Worm (Caenorhabditis elegans): ENCODE results near the gene clec-20.

Gene clec-20

DNA sequence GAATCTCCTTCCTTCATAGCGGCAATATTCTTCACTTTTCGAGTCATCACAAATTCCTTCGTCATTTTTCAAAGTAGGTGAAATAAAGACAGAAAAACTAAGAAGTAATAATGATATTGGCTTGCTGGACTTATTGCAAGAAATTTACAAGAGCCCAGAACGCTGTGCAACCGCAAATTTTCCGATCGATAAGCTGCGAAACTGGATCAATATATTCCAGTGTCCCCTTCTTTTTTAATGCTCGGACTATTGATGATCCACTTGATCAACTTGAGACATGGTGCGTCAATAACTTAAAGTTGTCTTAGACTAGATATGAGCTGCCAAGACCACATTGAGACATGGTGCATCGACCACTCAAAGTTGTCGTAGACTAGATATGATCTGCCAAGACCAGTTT lies 11.0 kb upstream of the clec-20 start, which contains the start of gene bath-33:
bath-33 (minus strand) TSS at position 101 of the 400 bp plus-strand sequence.
- TF ChIP-seq unc-62 (GFP tag; optimal IDR thresholded peaks at IDR 0.05), result no peak

DNA sequence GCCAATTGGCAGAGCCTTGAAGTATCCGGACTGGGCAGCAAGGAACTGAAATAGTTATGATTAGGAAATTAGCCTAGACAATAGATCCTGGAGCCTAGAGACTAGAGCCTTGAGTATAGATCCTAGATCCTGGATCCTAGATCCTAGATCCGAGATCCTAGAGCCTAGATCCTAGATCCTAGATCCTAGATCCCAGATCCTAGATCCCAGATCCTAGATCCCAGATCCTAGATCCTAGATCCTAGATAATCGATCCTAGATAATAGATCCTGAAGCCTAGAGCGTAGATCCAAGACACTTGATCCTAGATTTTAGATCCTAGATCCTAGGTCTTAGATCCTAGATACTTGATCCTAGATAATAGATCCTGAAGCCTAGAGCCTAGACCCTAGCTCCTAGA lies 10.0 kb upstream of the clec-20 start:
- no peak for TF ChIP-seq unc-62 (GFP tag; optimal IDR thresholded peaks at IDR 0.05)

DNA sequence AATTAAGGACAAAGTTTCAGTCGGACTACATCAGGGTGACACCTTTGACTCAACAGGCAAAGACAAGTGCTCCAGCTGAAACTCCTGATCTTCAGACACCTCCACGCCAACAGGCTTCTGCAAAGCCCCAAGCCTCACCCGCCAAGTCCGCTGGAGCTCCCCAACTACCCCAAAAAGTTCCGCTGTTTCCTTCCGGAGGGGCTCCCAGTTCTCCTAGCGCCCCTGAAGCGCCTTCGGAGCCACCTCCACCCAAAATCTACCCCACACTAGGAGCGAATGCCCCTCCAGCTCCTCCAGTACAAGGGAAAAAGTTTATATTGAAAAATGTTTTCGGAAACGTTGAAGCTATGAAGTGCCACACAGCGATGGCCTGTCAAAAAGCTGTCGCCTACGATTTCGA lies 8.0 kb upstream of the clec-20 start:
- TF ChIP-seq unc-62 (GFP tag; optimal IDR thresholded peaks at IDR 0.05), result no peak

DNA sequence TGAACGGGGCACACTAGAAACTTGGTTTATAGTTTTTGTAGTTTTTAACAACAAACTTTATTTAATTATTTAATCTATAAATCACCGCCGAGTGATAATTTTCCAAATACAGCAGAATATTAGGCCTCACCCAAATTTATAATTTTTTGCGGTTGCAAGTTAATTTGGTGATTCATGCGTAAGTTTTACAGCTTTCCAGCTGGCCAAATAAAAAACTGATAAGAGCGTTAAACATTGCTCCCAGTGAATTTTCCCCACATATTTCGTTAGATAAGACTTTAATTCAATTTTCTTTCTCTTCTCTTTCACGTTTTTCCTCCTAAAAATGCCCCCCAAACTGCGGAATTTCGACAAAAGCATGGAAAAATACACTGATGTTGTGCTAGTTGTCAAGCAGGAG lies 6.5 kb upstream of the clec-20 start, which contains the start of gene bath-47:
bath-47 (plus strand) TSS at position 305 of the 400 bp plus-strand sequence.
- no peak for TF ChIP-seq unc-62 (GFP tag; optimal IDR thresholded peaks at IDR 0.05)

DNA sequence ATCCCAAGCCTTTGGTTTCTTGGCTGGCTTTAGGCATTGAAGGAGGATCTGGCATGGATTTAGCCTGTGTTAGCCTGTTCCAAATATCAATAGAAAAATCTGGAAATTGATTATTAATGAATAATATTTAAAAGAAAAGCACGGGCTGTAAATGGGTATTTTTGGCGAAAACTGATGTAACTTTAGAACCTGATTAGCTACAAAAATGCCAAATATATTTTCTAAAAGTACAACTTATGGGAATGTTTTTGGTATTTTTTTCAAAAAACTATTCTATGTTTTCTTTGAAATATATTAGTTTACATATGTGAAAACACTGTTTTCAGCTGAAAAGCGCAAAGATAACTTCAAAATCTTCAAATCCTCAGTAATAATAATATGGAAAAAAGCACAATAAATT lies 5.6 kb upstream of the clec-20 start, which contains the start of gene bath-26:
bath-26 (minus strand) TSS at position 101 of the 400 bp plus-strand sequence.
- TF ChIP-seq unc-62 (GFP tag; optimal IDR thresholded peaks at IDR 0.05), result no peak

DNA sequence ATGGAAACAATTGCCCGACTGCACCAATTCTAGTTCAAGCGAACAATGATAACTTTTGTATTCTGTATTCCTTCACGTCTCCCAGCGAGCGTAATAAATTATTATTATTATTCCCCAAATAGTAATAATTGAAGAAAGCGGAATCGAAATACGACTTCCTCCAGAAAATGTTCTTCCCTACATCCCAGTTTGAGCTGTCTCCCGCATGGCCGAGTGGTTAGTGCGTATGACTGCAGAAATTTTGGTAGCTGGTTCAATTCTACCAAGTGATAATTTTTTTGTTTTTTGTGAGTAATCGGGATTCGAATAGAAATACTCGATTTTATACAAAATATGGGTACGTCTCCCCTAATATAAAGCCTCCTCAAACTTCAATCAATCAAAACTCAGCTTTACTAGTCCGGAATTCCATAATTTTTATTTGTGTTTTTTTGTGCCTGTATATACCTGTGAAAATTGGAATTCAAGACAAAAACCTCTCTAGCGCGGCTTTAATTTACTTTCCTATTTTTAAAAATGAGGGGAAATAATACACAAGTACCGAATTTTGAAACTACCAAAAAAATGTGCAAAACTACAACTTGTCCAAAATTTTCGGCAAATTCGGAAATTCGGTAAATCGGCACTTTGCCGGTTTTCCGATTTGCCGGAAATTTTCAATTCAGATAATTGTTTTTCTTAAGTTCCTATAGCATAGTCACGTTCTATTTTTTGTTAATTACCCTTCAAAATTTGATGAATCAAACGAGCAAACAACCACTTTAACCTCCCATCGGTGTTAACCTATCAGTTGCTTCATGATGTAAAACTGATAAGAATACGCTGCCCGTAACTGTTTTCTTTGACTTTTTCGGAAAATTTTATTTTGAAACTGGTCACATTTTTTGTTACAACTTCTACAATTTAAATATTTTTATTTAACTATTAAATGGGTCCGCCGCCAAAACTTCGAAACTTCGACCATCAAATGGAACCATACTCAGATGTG lies 2.4 kb upstream of the clec-20 start, which contains the start of gene bath-46:
bath-46 (plus strand) TSS at position 806 of the 988 bp plus-strand sequence.
- no peak for TF ChIP-seq unc-62 (GFP tag; optimal IDR thresholded peaks at IDR 0.05)

DNA sequence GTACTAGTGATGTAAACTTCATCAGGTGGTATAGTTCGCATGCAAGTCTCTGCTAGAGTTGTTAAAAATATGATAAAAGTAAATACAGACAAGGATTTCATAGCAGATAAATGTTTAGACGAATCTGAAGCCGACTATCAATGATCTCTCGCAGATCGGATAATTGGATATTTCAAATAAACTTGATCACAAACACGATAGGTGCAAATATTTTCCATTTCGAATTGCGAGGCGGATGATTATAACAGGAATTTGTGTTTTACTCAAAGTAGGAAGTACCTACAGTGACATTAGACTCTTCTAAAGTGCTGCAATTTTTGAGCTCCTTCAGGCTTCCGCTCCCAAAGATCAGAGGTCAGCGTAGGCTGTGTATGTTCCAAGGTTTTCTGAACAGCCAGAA lies 5.2 kb downstream of the clec-20 start, which contains the start of gene T07H3.7:
T07H3.7 (minus strand) TSS at position 101 of the 400 bp plus-strand sequence.
- no peak for TF ChIP-seq unc-62 (GFP tag; optimal IDR thresholded peaks at IDR 0.05)

DNA sequence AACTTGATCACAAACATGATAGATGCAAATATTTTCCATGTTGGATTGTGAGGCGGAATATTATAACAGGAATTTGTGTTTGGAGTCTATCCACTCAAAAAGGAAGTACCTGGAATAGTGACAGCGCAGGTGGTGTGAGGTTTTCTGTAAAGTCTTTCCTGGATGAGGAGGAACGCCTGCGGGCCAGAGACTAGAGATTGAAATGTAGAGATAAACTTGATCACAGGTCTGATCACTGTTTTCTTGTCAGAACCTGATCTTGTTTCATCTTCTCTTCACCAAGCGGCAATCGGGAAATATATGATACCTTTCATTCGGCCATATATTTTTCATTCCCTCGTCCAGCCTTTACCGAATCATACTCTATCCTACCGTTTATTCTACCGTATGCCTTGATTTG lies 8.7 kb downstream of the clec-20 start, which contains the start of gene T07H3.8:
T07H3.8 (plus strand) TSS at position 301 of the 400 bp plus-strand sequence.
- no peak for TF ChIP-seq unc-62 (GFP tag; optimal IDR thresholded peaks at IDR 0.05)

DNA sequence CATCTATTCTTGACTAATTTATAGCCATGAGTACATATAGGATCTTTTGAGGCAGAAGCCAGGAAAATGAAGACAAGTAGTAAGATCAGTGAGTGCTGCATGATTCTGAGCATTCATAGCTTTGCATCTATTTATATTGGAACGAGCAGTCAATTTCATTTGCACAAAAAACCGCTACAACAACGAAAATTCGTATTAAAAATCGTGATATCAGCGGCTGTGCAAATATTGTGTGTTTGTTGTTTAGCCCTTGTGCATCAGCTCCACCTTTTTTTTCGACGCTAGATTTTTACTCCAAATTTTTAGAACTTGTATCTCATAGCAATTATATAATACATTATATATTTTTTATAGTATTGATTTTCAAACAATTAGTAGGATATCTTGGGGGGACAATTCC lies 10.9 kb downstream of the clec-20 start, which contains the start of gene clec-21:
clec-21 (minus strand) TSS at position 101 of the 400 bp plus-strand sequence.
- no peak for TF ChIP-seq unc-62 (GFP tag; optimal IDR thresholded peaks at IDR 0.05)

DNA sequence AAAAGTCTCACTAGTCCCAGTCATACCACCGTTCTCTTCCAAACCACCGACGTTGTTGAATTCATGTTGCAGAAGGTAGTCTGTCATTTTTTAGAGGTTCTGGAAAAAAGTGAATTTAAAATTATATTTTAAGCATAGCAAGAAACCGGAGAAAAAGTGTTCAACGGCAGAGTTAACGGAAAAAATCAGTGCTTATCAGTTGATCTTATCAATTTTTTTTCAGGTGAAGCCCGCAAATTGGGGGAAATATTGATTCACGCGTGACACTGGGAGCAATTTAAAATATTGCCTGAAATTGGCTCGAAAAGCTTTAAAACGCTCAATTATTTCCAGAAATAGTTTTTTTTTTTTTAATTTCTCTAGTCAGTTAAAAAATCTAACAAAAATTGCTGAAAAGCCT lies 15.2 kb downstream of the clec-20 start, which contains the start of gene math-38:
math-38 (minus strand) TSS at position 101 of the 400 bp plus-strand sequence.
- no peak for TF ChIP-seq unc-62 (GFP tag; optimal IDR thresholded peaks at IDR 0.05)

DNA sequence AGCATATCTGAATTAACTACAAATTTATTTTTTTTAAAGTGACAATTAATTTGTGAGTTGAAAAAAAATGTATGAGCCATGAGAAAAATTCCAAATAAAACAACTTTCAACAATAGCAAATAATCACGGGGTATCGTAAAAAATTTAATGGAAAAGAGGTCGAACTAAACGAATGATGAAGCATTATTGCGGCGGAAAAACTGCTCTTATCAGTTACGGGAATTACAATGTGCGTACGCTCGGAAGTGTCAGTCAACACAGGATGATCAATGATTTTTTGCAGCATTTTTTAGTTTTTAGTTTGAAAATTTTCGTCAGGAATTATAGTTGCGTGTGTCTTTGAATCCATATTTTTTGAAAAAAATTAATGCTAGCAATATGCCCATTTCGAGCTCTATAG lies 18.3 kb downstream of the clec-20 start:
- no peak for TF ChIP-seq unc-62 (GFP tag; optimal IDR thresholded peaks at IDR 0.05)

DNA sequence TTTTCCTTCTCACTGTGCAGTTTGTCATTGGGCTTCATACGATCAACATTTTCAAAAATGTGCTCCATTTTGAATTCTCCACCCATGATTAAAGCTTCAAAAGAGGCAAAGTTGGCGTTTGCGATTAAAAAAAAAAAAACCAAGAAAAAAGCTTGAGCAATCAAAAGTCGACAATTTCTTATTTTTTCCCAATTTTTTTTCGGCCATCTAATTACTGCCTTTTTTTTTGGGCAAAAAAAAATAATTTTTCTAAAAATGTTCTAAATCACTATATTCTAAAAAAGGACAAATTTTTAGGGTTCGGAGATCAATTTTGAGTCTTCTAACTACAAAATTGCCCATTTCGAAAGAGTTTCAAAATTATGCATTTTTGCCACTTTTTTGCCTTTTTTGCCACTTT lies 19.0 kb downstream of the clec-20 start, which contains the start of gene K05F6.10:
K05F6.10 (minus strand) TSS at position 101 of the 400 bp plus-strand sequence.
- no peak for TF ChIP-seq unc-62 (GFP tag; optimal IDR thresholded peaks at IDR 0.05)

DNA sequence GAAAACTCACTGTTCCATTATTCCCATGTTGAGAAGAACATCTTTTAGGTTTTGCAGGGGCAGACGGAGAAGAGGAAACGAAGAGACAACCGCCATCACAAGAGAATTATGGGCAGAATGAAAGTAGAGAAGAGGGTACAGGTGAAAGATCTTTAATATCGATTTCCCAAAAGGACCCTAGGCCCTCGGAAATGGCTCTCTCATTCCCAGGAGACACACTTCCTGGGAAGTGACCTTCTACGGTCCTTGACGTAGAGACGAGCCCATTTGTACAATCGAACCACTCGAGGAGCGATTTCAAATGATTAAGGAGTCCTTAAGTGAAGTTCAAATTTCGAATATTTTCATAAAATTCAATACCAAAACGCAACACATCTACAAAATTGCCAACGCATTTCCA lies 24.0 kb downstream of the clec-20 start, which contains the start of gene fbxb-46:
fbxb-46 (minus strand) TSS at position 101 of the 400 bp plus-strand sequence.
- no peak for TF ChIP-seq unc-62 (GFP tag; optimal IDR thresholded peaks at IDR 0.05)

DNA sequence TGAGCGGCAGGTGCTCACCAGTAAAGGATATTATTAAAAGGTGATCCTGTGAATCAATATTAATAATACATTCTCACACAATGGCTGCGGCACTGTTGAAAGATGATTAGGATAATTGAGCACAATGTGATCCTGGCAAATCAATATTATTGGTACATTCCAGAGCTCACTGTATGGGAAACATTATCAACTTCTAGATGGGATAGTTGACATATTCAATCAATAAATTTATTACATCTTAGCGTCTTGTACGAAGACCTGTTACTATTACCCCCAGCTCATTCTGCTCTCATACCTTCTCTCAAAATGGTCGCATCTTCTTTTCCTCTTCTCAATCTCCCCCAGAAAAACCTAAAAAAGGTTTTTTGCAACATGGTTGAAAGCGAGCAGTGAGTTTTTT lies 26.8 kb downstream of the clec-20 start, which contains the start of gene fbxb-49:
fbxb-49 (plus strand) TSS at position 301 of the 400 bp plus-strand sequence.
- no peak for TF ChIP-seq unc-62 (GFP tag; optimal IDR thresholded peaks at IDR 0.05)

DNA sequence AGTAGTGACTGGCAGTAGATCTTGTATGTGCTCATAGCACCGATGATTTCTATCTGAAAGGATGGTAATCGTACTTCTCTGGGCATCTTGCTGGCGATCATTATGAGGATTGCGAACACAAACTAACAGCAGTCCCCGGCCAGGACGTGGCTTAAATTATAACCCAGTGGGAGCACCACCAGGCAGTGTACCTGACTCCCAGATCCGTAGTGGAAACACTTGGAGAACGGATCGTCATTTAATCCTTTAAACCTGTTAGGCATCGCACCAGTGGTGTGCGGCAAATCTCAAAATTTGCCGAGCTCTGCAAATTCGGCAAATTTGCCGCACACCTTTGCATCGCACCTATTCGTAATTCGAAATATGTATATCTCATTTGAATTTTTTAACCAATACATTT lies 27.4 kb downstream of the clec-20 start, which contains the start of gene K05F6.8:
K05F6.8 (minus strand) TSS at position 101 of the 400 bp plus-strand sequence.
- TF ChIP-seq unc-62 (GFP tag; optimal IDR thresholded peaks at IDR 0.05), result no peak

DNA sequence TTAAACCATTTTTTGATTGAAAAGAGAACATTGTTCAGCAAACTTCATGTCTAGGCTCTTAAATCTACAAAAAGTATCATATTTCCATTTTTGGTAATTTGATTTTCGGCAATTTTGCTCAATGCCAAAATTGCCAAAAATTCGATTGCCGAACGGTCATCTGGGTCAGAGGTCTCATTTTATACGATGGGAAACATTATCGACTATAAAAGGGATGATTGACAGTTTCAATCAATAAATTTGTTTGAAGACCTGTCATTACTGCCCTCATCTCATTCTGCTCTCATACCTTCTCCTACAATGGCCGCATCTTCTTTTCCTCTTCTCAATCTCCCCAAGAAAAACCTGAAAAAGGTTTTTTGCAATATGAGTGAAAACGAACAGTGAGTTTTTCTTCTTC lies 33.2 kb downstream of the clec-20 start, which contains the start of gene K05F6.14:
K05F6.14 (plus strand) TSS at position 301 of the 400 bp plus-strand sequence.
- TF ChIP-seq unc-62 (GFP tag; optimal IDR thresholded peaks at IDR 0.05), result no peak
